Fruit fly (Drosophila melanogaster): ENCODE measurements around the gene CG9389.

DNA sequence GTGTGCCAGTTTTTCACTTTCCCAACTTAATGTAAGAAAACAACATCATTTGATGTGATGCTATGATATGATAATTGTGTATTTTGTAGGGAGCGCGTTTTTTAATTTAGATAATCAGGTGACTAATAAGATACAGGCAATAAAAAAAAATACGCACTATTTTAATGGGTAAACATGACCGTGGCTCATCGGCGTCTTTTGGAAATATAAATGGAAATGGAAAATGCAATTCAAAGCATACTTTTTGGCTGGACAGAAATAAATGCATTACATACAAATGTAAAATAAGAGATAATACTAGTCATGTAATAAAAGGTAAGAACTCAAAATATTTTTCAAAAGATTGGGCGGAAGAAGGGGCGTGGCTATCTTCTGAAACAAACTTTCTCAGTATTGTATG, 8.0 kb downstream of the CG9389 start:
- TF ChIP-seq psq (optimal IDR thresholded peaks at IDR 0.05) (no peak), Sin3A (optimal IDR thresholded peaks at IDR 0.05) (no peak), h (optimal IDR thresholded peaks at IDR 0.05) (no peak), insv (optimal IDR thresholded peaks at IDR 0.05) (no peak), Myc (optimal IDR thresholded peaks at IDR 0.05) (no peak)
